Worm (Caenorhabditis elegans) whole organism, L1 larva: ENCODE data around the gene T28D6.6.

ENCODE experiments used
- C16A3.4 ChIP-seq: fragments of 150-350 bp; optimal IDR thresholded peaks from 2 replicates; lab custom pipeline; 2014; ENCODE audit warnings: missing biosample characterization, missing genetic modification characterization
- aha-1 ChIP-seq: fragments of 150-350 bp; optimal IDR thresholded peaks from 2 replicates; lab custom pipeline; 2014; ENCODE audit warnings: missing biosample characterization, missing genetic modification characterization
- efl-1 ChIP-seq, 4 experiments: fragments of 150-350 bp; optimal IDR thresholded peaks in 3 of 4; peaks in 1 of 4; 1 replicate in 1 of 4; 2 replicates in 3 of 4; lab custom pipeline; 2014; ENCODE audit warnings: missing biosample characterization in 2 of 4, missing genetic modification characterization in 2 of 4, missing genetic modification reagents in 2 of 4
- nhr-19 ChIP-seq: fragments of 200-800 bp; sonication (Bioruptor generic); conservative IDR thresholded peaks from 2 replicates; pipeline ENCODE4 v1.3.6; 2022; ENCODE audit warnings: missing genetic modification characterization, missing compliant biosample characterization
- nhr-28 ChIP-seq: fragments of 150-350 bp; optimal IDR thresholded peaks from 2 replicates; lab custom pipeline; 2014; ENCODE audit warnings: missing biosample characterization, missing genetic modification characterization
- pax-3 ChIP-seq: fragments of 200-800 bp; sonication (Bioruptor generic); optimal IDR thresholded peaks from 2 replicates; lab custom pipeline; 2018; ENCODE audit warnings: mild to moderate bottlenecking, missing genetic modification characterization, moderate library complexity, missing compliant biosample characterization
- rnt-1 ChIP-seq: sonication (generic microtip); optimal IDR thresholded peaks from 2 replicates; lab custom pipeline; 2016; ENCODE audit warnings: mild to moderate bottlenecking, missing genetic modification characterization, moderate library complexity, missing compliant biosample characterization
- snpc-4 ChIP-seq: fragments of 150-350 bp; optimal IDR thresholded peaks from 2 replicates; lab custom pipeline; 2014; ENCODE audit warnings: missing biosample characterization, missing genetic modification characterization
- snu-23 ChIP-seq: sonication (generic microtip); optimal IDR thresholded peaks from 2 replicates; lab custom pipeline; 2016; ENCODE audit warnings: missing genetic modification characterization, missing compliant biosample characterization
- sptf-1 ChIP-seq: fragments of 150-350 bp; optimal IDR thresholded peaks from 2 replicates; lab custom pipeline; 2014; ENCODE audit warnings: missing biosample characterization, missing genetic modification characterization
- tlp-1 ChIP-seq: fragments of 150-350 bp; optimal IDR thresholded peaks from 2 replicates; lab custom pipeline; 2014; ENCODE audit warnings: missing biosample characterization, missing genetic modification characterization
- unc-130 ChIP-seq: fragments of 150-350 bp; optimal IDR thresholded peaks from 2 replicates; lab custom pipeline; 2017; ENCODE audit warnings: missing biosample characterization, missing genetic modification characterization, inconsistent platforms
- unc-30 ChIP-seq: sonication (generic microtip); optimal IDR thresholded peaks from 2 replicates; lab custom pipeline; 2017; ENCODE audit warnings: missing biosample characterization, missing genetic modification characterization
- unc-98 ChIP-seq: fragments of 200-800 bp; sonication (Bioruptor generic); IDR thresholded peaks from 2 replicates; pipeline ENCODE4 v1.3.6; 2022; ENCODE audit warnings: missing genetic modification characterization, missing compliant biosample characterization

T28D6.6 gene

DNA sequence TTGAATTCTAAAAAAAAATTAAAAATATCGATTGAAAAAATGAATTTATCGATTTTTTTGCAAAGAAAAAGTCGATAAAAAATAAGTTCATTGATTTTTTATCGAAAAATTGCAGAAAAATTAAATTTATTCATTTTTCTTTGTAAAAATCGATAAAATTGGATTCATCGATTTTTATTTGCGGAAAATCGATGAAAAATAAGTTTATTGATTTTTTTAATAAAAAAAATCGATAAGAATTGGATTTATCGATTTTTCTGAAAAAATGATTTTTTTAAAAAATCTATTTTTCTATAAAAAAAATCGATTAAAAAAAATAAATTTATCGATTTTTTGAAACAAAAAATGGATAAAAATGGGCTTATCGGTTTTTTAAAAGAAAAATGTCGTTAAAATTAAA lies 63.0 kb downstream of the T28D6.6 start:
- TF ChIP-seq unc-98 (GFP tag; lab: Robert Waterston, UW) = no peak
- TF ChIP-seq nhr-19 (GFP tag; lab: Robert Waterston, UW) = no peak
- TF ChIP-seq unc-130 (tag; lab: Kevin White, UChicago) = no peak
- TF ChIP-seq tlp-1 = no peak
- TF ChIP-seq snu-23 = no peak
- TF ChIP-seq sptf-1 (tag; lab: Kevin White, UChicago) = no peak
- TF ChIP-seq nhr-28 (tag; lab: Kevin White, UChicago) = no peak
- TF ChIP-seq pax-3 (tag; lab: Kevin White, UChicago) = no peak
- no peak for TF ChIP-seq aha-1
- no peak for TF ChIP-seq unc-30 (tag; lab: Kevin White, UChicago)
- TF ChIP-seq C16A3.4 = no peak
- no peak for TF ChIP-seq rnt-1 (tag; lab: Kevin White, UChicago)

DNA sequence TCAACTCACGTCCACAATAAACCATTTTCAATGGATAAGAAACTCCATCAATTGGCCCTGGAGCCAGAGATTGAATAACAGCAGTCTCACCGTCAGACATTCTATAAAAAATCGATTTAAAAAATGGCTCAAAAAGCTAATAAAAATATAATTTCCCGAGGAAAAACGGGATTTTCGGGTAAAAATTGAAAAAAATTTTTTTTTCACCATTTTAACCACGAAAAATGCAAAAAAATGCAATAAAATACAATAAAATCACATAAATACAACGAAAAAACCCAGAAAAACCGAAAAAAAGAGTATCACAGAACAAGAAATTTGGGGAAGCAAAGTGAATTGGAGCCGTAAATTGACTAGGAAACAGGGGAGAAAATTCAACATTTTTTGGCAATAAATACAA lies 64.1 kb downstream of the T28D6.6 start, which contains the start of gene Y47D3A.21:
Gene Y47D3A.21, minus strand, starts transcription at position 101 of the 400 bp plus-strand sequence.
- TF ChIP-seq snpc-4 (tag; lab: Kevin White, UChicago) (no peak), efl-1 (optimal IDR thresholded peaks at IDR 0.05; lab: Kevin White, UChicago) (no peak), efl-1 (GFP tag; optimal IDR thresholded peaks at IDR 0.05 in 1 of 2; lab: Kevin White, UChicago) (peak in 1 of 2 experiments; percentile 21)
- TF ChIP-seq, all 84 proteins: peak for 1
